Worm (Caenorhabditis elegans) whole organism, L3 larva: Measurements from ENCODE around the gene F25E5.16.

Experiments used
- egl-27 ChIP-seq: sonication (generic microtip); optimal IDR thresholded peaks from 4 replicates; lab custom pipeline; 2017; ENCODE audit warnings: missing biosample characterization, missing genetic modification reagents, missing genetic modification characterization
- elt-3 ChIP-seq, 3 experiments: fragments of 150-350 bp in 1 of 3; sonication (generic microtip) in 2 of 3; optimal IDR thresholded peaks; 2 replicates in 2 of 3; 4 replicates in 1 of 3; lab custom pipeline; 2014 to 2017; ENCODE audit warnings: missing biosample characterization in 3 of 3, missing genetic modification characterization in 3 of 3
- jun-1 ChIP-seq: fragments of 150-350 bp; optimal IDR thresholded peaks from 2 replicates; lab custom pipeline; 2014; ENCODE audit warnings: missing biosample characterization, missing genetic modification reagents, missing genetic modification characterization
- lin-15B ChIP-seq: fragments of 150-350 bp; optimal IDR thresholded peaks from 2 replicates; lab custom pipeline; 2014; ENCODE audit warnings: missing biosample characterization, missing genetic modification characterization
- mdl-1 ChIP-seq: fragments of 150-350 bp; optimal IDR thresholded peaks from 2 replicates; lab custom pipeline; 2014; ENCODE audit warnings: missing biosample characterization, missing genetic modification characterization
- nhr-11 ChIP-seq: fragments of 150-350 bp; optimal IDR thresholded peaks from 2 replicates; lab custom pipeline; 2014; ENCODE audit warnings: missing biosample characterization, missing genetic modification characterization
- nhr-12 ChIP-seq: fragments of 150-350 bp; optimal IDR thresholded peaks from 2 replicates; lab custom pipeline; 2014; ENCODE audit warnings: missing biosample characterization, missing genetic modification characterization
- nhr-237 ChIP-seq: fragments of 150-350 bp; optimal IDR thresholded peaks from 2 replicates; lab custom pipeline; 2014; ENCODE audit warnings: missing biosample characterization, missing genetic modification characterization
- nhr-28 ChIP-seq: fragments of 150-350 bp; optimal IDR thresholded peaks from 2 replicates; lab custom pipeline; 2014; ENCODE audit warnings: missing biosample characterization, missing genetic modification characterization
- snpc-4 ChIP-seq: fragments of 150-350 bp; optimal IDR thresholded peaks from 2 replicates; lab custom pipeline; 2014; ENCODE audit warnings: missing biosample characterization, missing genetic modification characterization
- unc-62 ChIP-seq: fragments of 150-350 bp; sonication (generic microtip); optimal IDR thresholded peaks from 4 replicates; lab custom pipeline; 2014; ENCODE audit warnings: missing biosample characterization, missing genetic modification reagents, missing genetic modification characterization
- zag-1 ChIP-seq: fragments of 150-350 bp; optimal IDR thresholded peaks from 2 replicates; lab custom pipeline; 2014; ENCODE audit warnings: missing biosample characterization, missing genetic modification characterization
- ztf-4 ChIP-seq: fragments of 150-350 bp; optimal IDR thresholded peaks from 2 replicates; lab custom pipeline; 2014; ENCODE audit warnings: missing biosample characterization, missing genetic modification characterization

DNA sequence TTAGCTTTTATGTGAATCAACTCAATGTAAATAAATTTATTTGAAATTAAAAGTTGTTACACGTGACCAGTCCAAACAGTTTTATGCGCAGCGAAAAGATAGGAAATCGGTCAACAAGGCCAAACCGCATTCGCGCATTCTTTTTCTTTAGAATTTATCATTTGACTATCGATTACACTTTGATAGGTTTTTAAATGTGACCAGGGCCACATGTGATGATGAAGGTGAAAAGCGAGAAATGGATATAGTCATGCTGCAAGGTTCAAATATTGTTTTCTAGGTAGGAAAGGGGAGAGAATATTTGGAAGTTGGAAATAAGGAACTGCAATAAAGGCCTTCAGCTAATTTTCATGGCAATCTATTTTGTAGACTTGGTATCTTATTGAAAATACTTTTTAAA, 1.2 kb upstream of the F25E5.16 start:
- TF ChIP-seq egl-27 (tag; lab: Kevin White, UChicago) (no peak), unc-62 (GFP tag; lab: Kevin White, UChicago) (no peak), zag-1 (tag; lab: Kevin White, UChicago) (no peak), ztf-4 (tag; lab: Kevin White, UChicago) (no peak), nhr-237 (tag; lab: Kevin White, UChicago) (no peak), jun-1 (tag; lab: Kevin White, UChicago) (no peak), mdl-1 (tag; lab: Kevin White, UChicago) (no peak), nhr-12 (tag; lab: Kevin White, UChicago) (no peak), elt-3 (tag; optimal IDR thresholded peaks at IDR 0.05; lab: Kevin White, UChicago) (peak in 2 of 3 experiments; percentile 14 to 91), snpc-4 (tag; lab: Kevin White, UChicago) (no peak), lin-15B (tag; lab: Kevin White, UChicago) (no peak), nhr-11 (tag; lab: Kevin White, UChicago) (no peak), nhr-28 (tag; lab: Kevin White, UChicago) (no peak)
